Fruit fly (Drosophila melanogaster) whole organism, wandering third instar larva: ENCODE data around the gene alpha-Est9.

Experiments used
- Abd-B ChIP-seq: fragments of >200 bp; optimal IDR thresholded peaks from 2 replicates; lab custom pipeline; 2017; ENCODE audit warnings: missing biosample characterization, missing genetic modification characterization
- CrebA ChIP-seq: fragments of 200-800 bp; sonication (Bioruptor generic); optimal IDR thresholded peaks from 2 replicates; lab custom pipeline; 2016; ENCODE audit warnings: missing biosample characterization, mild to moderate bottlenecking, missing genetic modification characterization, borderline replicate concordance
- GATAd ChIP-seq: sonication (Bioruptor generic); optimal IDR thresholded peaks from 2 replicates; lab custom pipeline; 2016; ENCODE audit warnings: missing biosample characterization, missing genetic modification characterization
- Hr83 ChIP-seq: fragments of 200-300 bp; sonication (Bioruptor generic); optimal IDR thresholded peaks from 2 replicates; lab custom pipeline; 2016; ENCODE audit warnings: missing biosample characterization, mild to moderate bottlenecking, missing genetic modification characterization, moderate library complexity; ENCODE audit not compliant: poor library complexity, severe bottlenecking
- Myc ChIP-seq: fragments of >200 bp; optimal IDR thresholded peaks from 2 replicates; lab custom pipeline; 2017
- br ChIP-seq: fragments of 200-800 bp; sonication (Bioruptor generic); optimal IDR thresholded peaks from 2 replicates; lab custom pipeline; 2016; ENCODE audit warnings: missing biosample characterization, missing genetic modification characterization
- fru ChIP-seq: fragments of 200-800 bp; sonication (Bioruptor generic); optimal IDR thresholded peaks from 3 replicates; lab custom pipeline; 2016; ENCODE audit warnings: missing biosample characterization, mild to moderate bottlenecking, missing genetic modification characterization
- h ChIP-seq: fragments of 200-800 bp; sonication (Bioruptor generic); optimal IDR thresholded peaks from 3 replicates; lab custom pipeline; 2016; ENCODE audit warnings: missing biosample characterization, mild to moderate bottlenecking, missing genetic modification characterization
- lola ChIP-seq: fragments of >200 bp; optimal IDR thresholded peaks from 2 replicates; lab custom pipeline; 2017; ENCODE audit warnings: missing biosample characterization, missing genetic modification characterization
- rgr ChIP-seq: fragments of 200-800 bp; sonication (Bioruptor generic); optimal IDR thresholded peaks from 3 replicates; lab custom pipeline; 2016; ENCODE audit warnings: missing biosample characterization, mild to moderate bottlenecking, missing genetic modification characterization

DNA sequence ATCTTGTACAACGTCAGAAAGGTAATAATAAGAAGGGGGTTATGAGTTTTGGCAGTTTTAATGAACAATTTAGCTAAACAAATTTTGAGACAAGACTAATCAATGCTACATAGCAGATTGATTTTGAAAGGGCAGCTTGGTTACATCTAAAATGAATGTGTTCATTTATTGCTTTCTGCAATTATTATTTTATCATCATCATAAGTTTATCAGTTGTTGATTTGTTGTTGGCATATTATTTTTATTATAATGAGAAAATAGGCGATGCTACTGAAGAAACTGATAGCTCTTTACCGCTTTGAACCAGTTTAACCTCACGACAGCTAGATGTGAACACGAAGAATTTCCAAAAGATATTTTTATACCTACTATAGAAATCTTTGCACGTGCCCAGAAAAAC lies 2.6 kb downstream of the alpha-Est9 start, which contains the start of gene Mics1:
- TF ChIP-seq rgr (no peak), GATAd (GFP tag; lab: Kevin White, UChicago) (no peak), h (GFP tag; lab: Kevin White, UChicago) (no peak), CrebA (GFP tag; lab: Kevin White, UChicago) (no peak), fru (GFP tag; lab: Kevin White, UChicago) (no peak), lola (GFP tag; lab: Kevin White, UChicago) (no peak), Hr83 (GFP tag; lab: Kevin White, UChicago) (no peak), Myc (lab: Kevin White, UChicago) (no peak), Abd-B (GFP tag; lab: Kevin White, UChicago) (no peak), br (GFP tag; lab: Kevin White, UChicago) (no peak)
